Worm (Caenorhabditis elegans): ENCODE data around the gene W03F9.2.
A peak's percentile ranks its signal among the peaks of the same experiment; 100 is the strongest.

The W03F9.2 gene

ce11 chrV:152156-152555 is 24.3 kb upstream of the W03F9.2 start:
- TF ChIP-seq M03D4.4 (tag; optimal IDR thresholded peaks at IDR 0.05) (peak; percentile 25), blmp-1 (tag; optimal IDR thresholded peaks at IDR 0.05) (no peak), sptf-1 (tag; optimal IDR thresholded peaks at IDR 0.05) (peak; percentile 54), nhr-237 (tag; optimal IDR thresholded peaks at IDR 0.05) (peak; percentile 14), snpc-4 (tag; optimal IDR thresholded peaks at IDR 0.05) (no peak)

DNA sequence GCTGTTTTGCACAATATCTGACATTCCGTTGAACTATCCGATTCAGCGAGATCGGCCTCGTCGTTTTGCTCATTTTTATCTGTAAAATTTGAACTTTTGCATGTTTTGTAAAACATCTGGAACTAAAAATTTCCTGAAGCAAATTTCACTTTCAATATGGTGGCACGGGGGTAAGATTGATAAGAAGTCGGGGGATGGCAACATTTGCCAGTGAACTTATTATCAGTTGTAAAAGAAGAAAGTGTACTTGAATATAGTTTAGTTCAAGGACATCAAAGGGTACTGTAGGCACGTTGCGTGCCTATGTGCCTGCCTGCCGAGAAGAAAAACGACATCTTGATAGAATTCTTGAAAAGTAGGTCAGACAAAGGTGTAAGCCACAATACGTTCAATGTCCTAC is 23.5 kb upstream of the W03F9.2 start, which contains the start of gene W03F9.4:
Gene W03F9.4 (minus strand): TSS at position 79 of the 400 bp plus-strand sequence.
- TF ChIP-seq ztf-11 (tag; optimal IDR thresholded peaks at IDR 0.05), result no peak
- TF ChIP-seq unc-120 (tag; optimal IDR thresholded peaks at IDR 0.05; ENCODE audit: poor library complexity, severe bottlenecking), result no peak
- TF ChIP-seq hlh-1 (tag; optimal IDR thresholded peaks at IDR 0.05), result no peak
- TF ChIP-seq unc-39 (tag; optimal IDR thresholded peaks at IDR 0.05), result no peak
- TF ChIP-seq flh-1 (GFP tag; optimal IDR thresholded peaks at IDR 0.05), result no peak

DNA sequence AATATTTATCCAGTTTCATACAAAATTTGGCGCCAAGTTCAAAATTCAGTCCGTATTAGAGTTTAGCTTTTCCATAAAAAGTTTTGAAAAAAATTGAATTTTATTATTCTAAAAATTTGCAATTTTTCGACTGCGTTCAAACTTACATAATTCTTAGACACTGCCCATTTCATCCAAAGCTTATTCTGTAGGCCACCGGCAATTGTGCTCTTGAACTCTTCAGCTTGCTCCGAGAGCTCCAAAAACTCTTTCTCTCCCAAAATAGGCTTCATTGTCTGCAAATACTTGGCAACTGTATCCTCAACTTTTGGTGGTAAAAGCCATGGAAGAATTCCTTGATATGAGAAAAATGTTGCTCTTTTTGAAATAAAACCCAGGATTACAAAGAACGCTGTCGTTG is 22.2 kb upstream of the W03F9.2 start:
- no peak for TF ChIP-seq drap-1 (GFP tag; optimal IDR thresholded peaks at IDR 0.05)
- TF ChIP-seq bed-3 (GFP tag; optimal IDR thresholded peaks at IDR 0.05), result no peak
- TF ChIP-seq unc-120 (tag; optimal IDR thresholded peaks at IDR 0.05; ENCODE audit: poor library complexity, severe bottlenecking), result no peak
- no peak for TF ChIP-seq ceh-39 (tag; optimal IDR thresholded peaks at IDR 0.05)
- no peak for TF ChIP-seq zip-8 (tag; optimal IDR thresholded peaks at IDR 0.05)

DNA sequence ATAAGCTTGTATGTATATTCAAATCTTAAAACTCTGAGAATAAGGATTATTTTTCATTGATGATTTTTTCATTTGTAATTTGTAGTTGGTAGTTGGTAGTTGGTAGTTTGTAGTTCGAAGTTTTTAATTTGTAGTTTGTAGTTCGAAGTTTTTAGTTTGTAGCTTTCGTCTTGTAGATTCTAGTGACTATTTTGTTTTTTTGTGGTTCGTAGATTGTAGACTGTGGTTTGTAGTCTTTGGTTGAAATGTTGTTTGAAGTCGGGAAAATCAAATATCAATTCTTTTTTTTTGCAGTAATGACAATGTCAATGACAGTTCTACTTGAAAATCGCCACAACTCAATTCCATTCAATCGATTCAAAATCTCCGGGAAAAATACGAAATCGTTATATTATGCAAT is 17.9 kb upstream of the W03F9.2 start:
- TF ChIP-seq pha-4 (tag; optimal IDR thresholded peaks at IDR 0.05) (no peak), tbx-8 (GFP tag; optimal IDR thresholded peaks at IDR 0.05) (no peak), nhr-28 (tag; optimal IDR thresholded peaks at IDR 0.05) (no peak), snpc-4 (tag; optimal IDR thresholded peaks at IDR 0.05) (no peak), ceh-39 (tag; optimal IDR thresholded peaks at IDR 0.05) (no peak), lsy-2 (tag; optimal IDR thresholded peaks at IDR 0.05) (no peak), cnd-1 (tag; optimal IDR thresholded peaks at IDR 0.05) (no peak), flh-1 (GFP tag; optimal IDR thresholded peaks at IDR 0.05) (no peak), nhr-12 (tag; optimal IDR thresholded peaks at IDR 0.05) (no peak), sem-2 (GFP tag; optimal IDR thresholded peaks at IDR 0.05) (no peak), mep-1 (tag; optimal IDR thresholded peaks at IDR 0.05) (no peak)

ce11 chrV:144794-145193 is 17.0 kb upstream of the W03F9.2 start, which contains the start of gene srh-82:
Gene srh-82, plus strand, starts transcription at chrV:145094.
- TF ChIP-seq nhr-237 (tag; optimal IDR thresholded peaks at IDR 0.05) (no peak), nhr-12 (tag; optimal IDR thresholded peaks at IDR 0.05) (no peak), sem-2 (GFP tag; optimal IDR thresholded peaks at IDR 0.05) (no peak), unc-39 (tag; optimal IDR thresholded peaks at IDR 0.05) (no peak), snpc-4 (tag; optimal IDR thresholded peaks at IDR 0.05) (no peak), mep-1 (tag; optimal IDR thresholded peaks at IDR 0.05) (no peak), lin-13 (tag; optimal IDR thresholded peaks at IDR 0.05) (no peak), ham-2 (GFP tag; optimal IDR thresholded peaks at IDR 0.05) (no peak), nhr-2 (tag; optimal IDR thresholded peaks at IDR 0.05) (no peak), unc-62 (GFP tag; optimal IDR thresholded peaks at IDR 0.05) (no peak), ceh-83 (GFP tag; optimal IDR thresholded peaks at IDR 0.05) (no peak), mls-2 (tag; optimal IDR thresholded peaks at IDR 0.05) (no peak), ztf-11 (tag; optimal IDR thresholded peaks at IDR 0.05) (no peak), sptf-1 (tag; optimal IDR thresholded peaks at IDR 0.05) (no peak), ces-1 (GFP tag; optimal IDR thresholded peaks at IDR 0.05) (no peak), lin-32 (GFP tag; optimal IDR thresholded peaks at IDR 0.05) (no peak), ceh-43 (GFP tag; optimal IDR thresholded peaks at IDR 0.05) (no peak)

DNA sequence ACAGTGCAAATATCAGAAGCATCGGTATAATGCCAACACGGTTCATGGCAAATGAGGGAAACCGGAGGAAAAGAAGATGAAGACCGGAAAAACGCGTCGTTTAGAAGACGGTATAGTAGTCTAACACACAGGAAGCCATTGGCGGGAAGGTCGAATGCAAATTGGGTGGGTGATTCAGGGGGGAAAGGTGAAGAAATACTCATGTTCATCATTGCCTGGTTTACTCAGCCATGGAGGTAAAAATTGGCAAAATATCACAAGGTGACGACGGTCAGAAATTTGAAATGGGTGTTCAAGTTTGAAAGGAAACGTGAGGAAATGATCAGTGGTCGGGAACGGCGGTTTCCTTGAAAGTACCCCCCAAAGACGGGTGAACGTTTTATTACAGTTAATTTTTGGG is 13.4 kb upstream of the W03F9.2 start, which contains the start of gene W03F9.11:
Gene W03F9.11 (minus strand): TSS at position 101 of the 400 bp plus-strand sequence.
- TF ChIP-seq sptf-1 (tag; optimal IDR thresholded peaks at IDR 0.05), result no peak
- no peak for TF ChIP-seq nhr-76 (tag; optimal IDR thresholded peaks at IDR 0.05)
- no peak for TF ChIP-seq unc-62 (GFP tag; optimal IDR thresholded peaks at IDR 0.05)
- TF ChIP-seq lin-32 (GFP tag; optimal IDR thresholded peaks at IDR 0.05), result no peak
- TF ChIP-seq snpc-4 (tag; optimal IDR thresholded peaks at IDR 0.05), result no peak
- TF ChIP-seq cnd-1 (tag; optimal IDR thresholded peaks at IDR 0.05), result no peak
- no peak for TF ChIP-seq ztf-11 (tag; optimal IDR thresholded peaks at IDR 0.05)
- TF ChIP-seq flh-1 (GFP tag; optimal IDR thresholded peaks at IDR 0.05), result no peak
- no peak for TF ChIP-seq drap-1 (GFP tag; optimal IDR thresholded peaks at IDR 0.05)
- no peak for TF ChIP-seq tbx-8 (GFP tag; optimal IDR thresholded peaks at IDR 0.05)
- no peak for TF ChIP-seq zip-8 (tag; optimal IDR thresholded peaks at IDR 0.05)
- no peak for TF ChIP-seq ham-2 (GFP tag; optimal IDR thresholded peaks at IDR 0.05)
- no peak for TF ChIP-seq mab-5 (tag; optimal IDR thresholded peaks at IDR 0.05)
- TF ChIP-seq blmp-1 (tag; optimal IDR thresholded peaks at IDR 0.05), result no peak
- TF ChIP-seq nhr-12 (tag; optimal IDR thresholded peaks at IDR 0.05), result no peak
- TF ChIP-seq nhr-28 (tag; optimal IDR thresholded peaks at IDR 0.05), result no peak
- no peak for TF ChIP-seq nhr-237 (tag; optimal IDR thresholded peaks at IDR 0.05)
